Fruit fly (Drosophila melanogaster): ENCODE data around the gene RpS5a.

RpS5a gene

dm6 chrX:17125017-17125821 is 22.8 kb downstream of the RpS5a start (continued):
- TF ChIP-seq hb (GFP tag; IDR thresholded peaks at IDR 0.05; ENCODE audit: partially characterized antibody), result peak; percentile 85
- TF ChIP-seq Nf-YB (GFP tag; optimal IDR thresholded peaks at IDR 0.05), result peak; percentile 31
- peak; percentile 60 for TF ChIP-seq sug (tag; optimal IDR thresholded peaks at IDR 0.05)
- TF ChIP-seq CG5245 (GFP tag; optimal IDR thresholded peaks at IDR 0.05), result peak; percentile 11
- peak; percentile 53; the same call in 1 of the 2 replicates for TF ChIP-seq Nf-YA (GFP tag; IDR thresholded peaks at IDR 0.05)
- no peak for TF ChIP-seq CG31365 (tag; optimal IDR thresholded peaks at IDR 0.05)
- TF ChIP-seq h (optimal IDR thresholded peaks at IDR 0.05), result no peak
- peak; percentile 50 for TF ChIP-seq Hsf (GFP tag; optimal IDR thresholded peaks at IDR 0.05)
- peak; percentile 38 for TF ChIP-seq CG13775 (GFP tag; optimal IDR thresholded peaks at IDR 0.05)
- no peak for TF ChIP-seq bigmax (GFP tag; optimal IDR thresholded peaks at IDR 0.05)
- TF ChIP-seq Lim3 (GFP tag; IDR thresholded peaks at IDR 0.05), result no peak
- 0 out of 2 replicates have a peak, but pooled peaks have one; percentile 18 for TF ChIP-seq cas (GFP tag; IDR thresholded peaks at IDR 0.05)
- peak; percentile 42 for TF ChIP-seq CG10267 (tag; optimal IDR thresholded peaks at IDR 0.05)
- TF ChIP-seq CG15073 (GFP tag; optimal IDR thresholded peaks at IDR 0.05), result no peak
- TF ChIP-seq CG12071 (GFP tag; optimal IDR thresholded peaks at IDR 0.05), result no peak
- peak; percentile 69; the same call in 2 of the 3 replicates for TF ChIP-seq CG2889 (GFP tag; IDR thresholded peaks at IDR 0.05)
- TF ChIP-seq ap (GFP tag; IDR thresholded peaks at IDR 0.05), result 0 out of 2 replicates have a peak, but pooled peaks have one; percentile 40
- no peak for TF ChIP-seq aop (GFP tag; IDR thresholded peaks at IDR 0.05)
- peak; percentile 85 for TF ChIP-seq stc (GFP tag; IDR thresholded peaks at IDR 0.05)
- TF ChIP-seq CG30431 (GFP tag; optimal IDR thresholded peaks at IDR 0.05), result no peak
- no peak for TF ChIP-seq Poxn (GFP tag; IDR thresholded peaks at IDR 0.05)
- no peak for TF ChIP-seq Tbp (GFP tag; optimal IDR thresholded peaks at IDR 0.05)
- TF ChIP-seq Lpt (GFP tag; optimal IDR thresholded peaks at IDR 0.05), result no peak
- 0 out of 3 replicates have a peak, but pooled peaks have one; percentile 30 for TF ChIP-seq H15 (GFP tag; IDR thresholded peaks at IDR 0.05)
- TF ChIP-seq HLH3B (GFP tag; IDR thresholded peaks at IDR 0.05), result peak; percentile 76
- peak in 1 of 2 experiments; percentile 63 for TF ChIP-seq eve (GFP tag; optimal IDR thresholded peaks at IDR 0.05)
- no peak for TF ChIP-seq sim (GFP tag; IDR thresholded peaks at IDR 0.05)
- TF ChIP-seq Eip74EF (GFP tag; optimal IDR thresholded peaks at IDR 0.05), result peak in 1 of 2 experiments; percentile 70
- TF ChIP-seq B-H2 (GFP tag; optimal IDR thresholded peaks at IDR 0.05), result peak; percentile 36
- peak; percentile 9 for TF ChIP-seq Hr3 (GFP tag; optimal IDR thresholded peaks at IDR 0.05)
- TF ChIP-seq luna (GFP tag; optimal IDR thresholded peaks at IDR 0.05), result no peak
- peak; percentile 2 for TF ChIP-seq CG2202 (tag; optimal IDR thresholded peaks at IDR 0.05)
- peak; percentile 26; the same call in 2 of the 3 replicates for TF ChIP-seq CG7357 (GFP tag; IDR thresholded peaks at IDR 0.05)
- no peak for TF ChIP-seq CG16779 (GFP tag; IDR thresholded peaks at IDR 0.05)
- peak; percentile 42 for TF ChIP-seq nom (GFP tag; optimal IDR thresholded peaks at IDR 0.05)
- no peak for TF ChIP-seq ems (GFP tag; optimal IDR thresholded peaks at IDR 0.05)
- peak; percentile 46 for TF ChIP-seq wor (GFP tag; IDR thresholded peaks at IDR 0.05)
- TF ChIP-seq gfzf (GFP tag; optimal IDR thresholded peaks at IDR 0.05), result no peak
- TF ChIP-seq slou (GFP tag; optimal IDR thresholded peaks at IDR 0.05), result no peak
- TF ChIP-seq sens-2 (GFP tag; IDR thresholded peaks at IDR 0.05), result 0 out of 2 replicates have a peak, but pooled peaks have one; percentile 40
- TF ChIP-seq jigr1 (GFP tag; IDR thresholded peaks at IDR 0.05), result no peak
- peak; percentile 1 for TF ChIP-seq HLH54F (GFP tag; optimal IDR thresholded peaks at IDR 0.05)
- peak; percentile 54 for TF ChIP-seq CG5180 (GFP tag; optimal IDR thresholded peaks at IDR 0.05)
- no peak for TF ChIP-seq da (GFP tag; optimal IDR thresholded peaks at IDR 0.05)
- TF ChIP-seq CG7372 (GFP tag; IDR thresholded peaks at IDR 0.05), result peak; percentile 71
- peak; percentile 8 for TF ChIP-seq gcm (GFP tag; optimal IDR thresholded peaks at IDR 0.05)
- TF ChIP-seq nau (GFP tag; optimal IDR thresholded peaks at IDR 0.05), result peak; percentile 18
- TF ChIP-seq otp (GFP tag; IDR thresholded peaks at IDR 0.05), result peak; percentile 37; the same call in 1 of the 3 replicates
- peak; percentile 62 for TF ChIP-seq kah (GFP tag; optimal IDR thresholded peaks at IDR 0.05)
- peak; percentile 94; the same call in 3 of the 4 replicates for TF ChIP-seq chinmo (GFP tag; IDR thresholded peaks at IDR 0.05; ENCODE audit: partially characterized antibody)

All from whole organism, embryonic.